Worm (Caenorhabditis elegans): ENCODE measurements around the gene scl-11.

Gene scl-11

ce11 chrIV:13075625-13076252 is 24.6 kb downstream of the scl-11 start:
- TF ChIP-seq ztf-4 (tag; optimal IDR thresholded peaks at IDR 0.05) (peak; percentile 3), lir-3 (tag; optimal IDR thresholded peaks at IDR 0.05; ENCODE audit: poor library complexity) (no peak), nhr-71 (tag; optimal IDR thresholded peaks at IDR 0.05) (peak; percentile 63), aha-1 (tag; optimal IDR thresholded peaks at IDR 0.05) (no peak), pqm-1 (tag; optimal IDR thresholded peaks at IDR 0.05) (no peak), zag-1 (tag; optimal IDR thresholded peaks at IDR 0.05) (no peak), snu-23 (GFP tag; optimal IDR thresholded peaks at IDR 0.05) (peak; percentile 42), ces-1 (GFP tag; optimal IDR thresholded peaks at IDR 0.05) (no peak), nhr-85 (tag) (peak; percentile 93), grh-1 (GFP tag; IDR thresholded peaks at IDR 0.05) (0 out of 2 replicates have a peak, but pooled peaks have one; percentile 8), vab-15 (tag; optimal IDR thresholded peaks at IDR 0.05) (no peak), dsc-1 (tag; optimal IDR thresholded peaks at IDR 0.05) (no peak), nhr-90 (tag; optimal IDR thresholded peaks at IDR 0.05; ENCODE audit: poor library complexity) (peak; percentile 38), elt-3 (tag; optimal IDR thresholded peaks at IDR 0.05) (peak in 4 of 6 experiments; percentile 14 to 67 (median 36)), nhr-20 (tag; optimal IDR thresholded peaks at IDR 0.05) (peak; percentile 65), lin-15B (tag; optimal IDR thresholded peaks at IDR 0.05) (no peak), efl-3 (GFP tag; optimal IDR thresholded peaks at IDR 0.05) (no peak), tlp-1 (tag; optimal IDR thresholded peaks at IDR 0.05) (no peak), unc-62 (GFP tag; optimal IDR thresholded peaks at IDR 0.05) (no peak), sox-4 (tag; optimal IDR thresholded peaks at IDR 0.05) (no peak), elt-2 (tag; optimal IDR thresholded peaks at IDR 0.05) (no peak), irx-1 (tag; optimal IDR thresholded peaks at IDR 0.05) (no peak), egl-27 (tag; optimal IDR thresholded peaks at IDR 0.05) (no peak), lin-35 (GFP tag; optimal IDR thresholded peaks at IDR 0.05) (peak in 1 of 2 experiments; percentile 45), lin-14 (GFP tag; optimal IDR thresholded peaks at IDR 0.05) (peak; percentile 71), nhr-47 (tag; optimal IDR thresholded peaks at IDR 0.05) (no peak), ztf-11 (tag; optimal IDR thresholded peaks at IDR 0.05) (no peak), mdl-1 (tag; optimal IDR thresholded peaks at IDR 0.05) (peak in 1 of 2 experiments; percentile 32), nhr-19 (GFP tag; conservative IDR thresholded peaks at IDR 0.05) (peak; percentile 34; the same call in 1 of the 2 replicates), lin-13 (GFP tag; optimal IDR thresholded peaks at IDR 0.05) (no peak), egl-13 (tag; optimal IDR thresholded peaks at IDR 0.05) (no peak), hlh-17 (GFP tag; optimal IDR thresholded peaks at IDR 0.05; ENCODE audit: borderline replicate concordance) (no peak), snpc-4 (tag; optimal IDR thresholded peaks at IDR 0.05) (no peak), tbx-2 (tag; optimal IDR thresholded peaks at IDR 0.05) (no peak), lsy-2 (tag; optimal IDR thresholded peaks at IDR 0.05) (no peak), fkh-8 (tag; optimal IDR thresholded peaks at IDR 0.05) (no peak), unc-86 (tag; optimal IDR thresholded peaks at IDR 0.05) (no peak), nhr-11 (tag; optimal IDR thresholded peaks at IDR 0.05) (no peak), dpl-1 (GFP tag; optimal IDR thresholded peaks at IDR 0.05) (peak in 1 of 3 experiments; percentile 3), blmp-1 (tag; optimal IDR thresholded peaks at IDR 0.05) (peak; percentile 69), ama-1 (optimal IDR thresholded peaks at IDR 0.05) (no peak)

ce11 chrIV:13076620-13077019 is 25.4 kb downstream of the scl-11 start, which contains the start of gene C39E9.7:
Gene C39E9.7 (minus strand): TSS chrIV:13076720.
- TF ChIP-seq efl-1 (optimal IDR thresholded peaks at IDR 0.05), result no peak
- peak in 1 of 2 experiments; percentile 26 for TF ChIP-seq efl-1 (GFP tag; optimal IDR thresholded peaks at IDR 0.05 in 1 of 2)
- no peak for TF ChIP-seq blmp-1 (tag; optimal IDR thresholded peaks at IDR 0.05)
- TF ChIP-seq ztf-4 (tag; optimal IDR thresholded peaks at IDR 0.05), result no peak
